2 worm cellular contexts compared by ENCODE assay signal in genomic region chrV:3810035-3810434, ce11.
TF ChIP-seq lines count a peak whose summit lies in the region.

No protein-coding gene starts in this region.

TF ChIP-seq in whole organism, L1 larva, 84 proteins besides CTCF, POLR2A, EP300 and RAD21:
- TF ChIP-seq nhr-85 (tag; lab: Kevin White, UChicago) (peak; percentile 36), C34B4.2 (tag; optimal IDR thresholded peaks at IDR 0.05; lab: Kevin White, UChicago) (no peak), ztf-4 (tag; optimal IDR thresholded peaks at IDR 0.05; lab: Kevin White, UChicago) (no peak), blmp-1 (tag; optimal IDR thresholded peaks at IDR 0.05; lab: Kevin White, UChicago) (no peak), efl-1 (optimal IDR thresholded peaks at IDR 0.05; lab: Kevin White, UChicago) (no peak), efl-1 (GFP tag; optimal IDR thresholded peaks at IDR 0.05 in 1 of 2; lab: Kevin White, UChicago) (peak in 1 of 2 experiments; percentile 59)

TF ChIP-seq in whole organism, L4 larva, 104 proteins besides CTCF, POLR2A, EP300 and RAD21:
- peak; percentile 94 for TF ChIP-seq aha-1 (tag; lab: Kevin White, UChicago)
- TF ChIP-seq daf-12 (tag; optimal IDR thresholded peaks at IDR 0.05; lab: Kevin White, UChicago) = no peak
TF ChIP-seq in whole organism, L4 larva: peak in this region for 1.

Comparison
In these comparisons a context has a peak if more than half of its experiments do, and no peak if none do; other contexts are left out.
1. Of the 29 proteins assayed by ChIP-seq in both whole organism, L4 larva and whole organism, L1 larva: peak only in whole organism, L4 larva: aha-1; only in whole organism, L1 larva: none; in both: none; in neither: 28.